Worm (Caenorhabditis elegans) whole organism, young adult: ENCODE results near the gene H06H21.37.
A peak's percentile ranks its signal among the peaks of the same experiment; 100 is the strongest.

Experiments used
- B0336.3 ChIP-seq: fragments of 200-800 bp; sonication (Bioruptor generic); IDR thresholded peaks from 2 replicates; pipeline ENCODE4 v1.3.6; 2022; ENCODE audit warnings: missing genetic modification characterization, missing compliant biosample characterization
- C06A6.2 ChIP-seq: fragments of 200-800 bp; sonication (Bioruptor generic); conservative IDR thresholded peaks from 2 replicates; pipeline ENCODE4 v1.3.6; 2022; ENCODE audit warnings: missing genetic modification characterization, missing compliant biosample characterization
- C17E4.6 ChIP-seq: fragments of 200-800 bp; sonication (Bioruptor generic); IDR thresholded peaks from 2 replicates; pipeline ENCODE4 v1.3.6; 2022; ENCODE audit warnings: missing genetic modification reagents, missing genetic modification characterization, missing compliant biosample characterization
- F22D6.2 ChIP-seq: sonication (generic microtip); optimal IDR thresholded peaks from 2 replicates; lab custom pipeline; 2016; ENCODE audit warnings: mild to moderate bottlenecking, missing genetic modification characterization, missing compliant biosample characterization
- F23B12.7 ChIP-seq: sonication (generic microtip); optimal IDR thresholded peaks from 2 replicates; lab custom pipeline; 2017; ENCODE audit warnings: missing genetic modification characterization, mild to moderate bottlenecking, missing compliant biosample characterization, antibody characterized with exemption, moderate library complexity; ENCODE audit not compliant: insufficient read depth
- F39B2.1 ChIP-seq: fragments of 200-800 bp; sonication (Bioruptor generic); IDR thresholded peaks from 2 replicates; pipeline ENCODE4 v1.3.6; 2022; ENCODE audit warnings: missing genetic modification reagents, missing genetic modification characterization, missing compliant biosample characterization
- F49E8.2 ChIP-seq: sonication (generic microtip); optimal IDR thresholded peaks from 3 replicates; lab custom pipeline; 2017; ENCODE audit warnings: missing genetic modification characterization, mild to moderate bottlenecking, missing compliant biosample characterization, antibody characterized with exemption, moderate library complexity; ENCODE audit not compliant: insufficient read depth
- F55B11.4 ChIP-seq: sonication (generic microtip); optimal IDR thresholded peaks from 2 replicates; lab custom pipeline; 2016; ENCODE audit warnings: missing compliant biosample characterization, missing genetic modification characterization, borderline replicate concordance; ENCODE audit not compliant: insufficient read depth
- K11D2.4 ChIP-seq: fragments of 200-800 bp; sonication (Bioruptor generic); IDR thresholded peaks from 2 replicates; pipeline ENCODE4 v1.3.6; 2022; ENCODE audit warnings: missing genetic modification reagents, missing genetic modification characterization, missing compliant biosample characterization
- K12H6.12 ChIP-seq: fragments of 200-800 bp; sonication (Bioruptor generic); optimal IDR thresholded peaks from 2 replicates; lab custom pipeline; 2018; ENCODE audit warnings: mild to moderate bottlenecking, missing genetic modification characterization, missing compliant biosample characterization
- T07F8.4 ChIP-seq: sonication (generic microtip); optimal IDR thresholded peaks from 2 replicates; lab custom pipeline; 2016; ENCODE audit warnings: mild to moderate bottlenecking, missing genetic modification characterization, moderate library complexity, missing compliant biosample characterization
- Y53G8AR.9 ChIP-seq: fragments of 200-800 bp; sonication (Bioruptor generic); conservative IDR thresholded peaks from 2 replicates; pipeline ENCODE4 v1.3.6; 2022; ENCODE audit warnings: missing genetic modification reagents, missing genetic modification characterization, missing compliant biosample characterization
- Y67H2A.10 ChIP-seq: fragments of 200-800 bp; sonication (Bioruptor generic); conservative IDR thresholded peaks from 2 replicates; pipeline ENCODE4 v1.3.6; 2022; ENCODE audit warnings: missing genetic modification reagents, missing genetic modification characterization, missing compliant biosample characterization
- aptf-3 ChIP-seq: fragments of 200-800 bp; sonication (Bioruptor generic); IDR thresholded peaks from 2 replicates; pipeline ENCODE4 v1.3.6; 2022; ENCODE audit warnings: missing genetic modification characterization, missing compliant biosample characterization
- athp-1 ChIP-seq: sonication (generic microtip); optimal IDR thresholded peaks from 2 replicates; lab custom pipeline; 2017; ENCODE audit warnings: mild to moderate bottlenecking, missing genetic modification characterization, missing compliant biosample characterization
- attf-6 ChIP-seq: fragments of 200-800 bp; sonication (Bioruptor generic); IDR thresholded peaks from 2 replicates; pipeline ENCODE4 v1.3.6; 2022; ENCODE audit warnings: missing genetic modification reagents, missing genetic modification characterization, missing compliant biosample characterization
- ccch-3 ChIP-seq: fragments of 200-800 bp; sonication (Bioruptor generic); optimal IDR thresholded peaks from 2 replicates; lab custom pipeline; 2018; ENCODE audit warnings: mild to moderate bottlenecking, missing genetic modification characterization, missing compliant biosample characterization
- cebp-2 ChIP-seq: fragments of 200-800 bp; sonication (Bioruptor generic); IDR thresholded peaks from 2 replicates; pipeline ENCODE4 v1.3.6; 2022; ENCODE audit warnings: missing genetic modification characterization, missing compliant biosample characterization
- ceh-100 ChIP-seq: fragments of 200-800 bp; sonication (Bioruptor generic); IDR thresholded peaks from 2 replicates; pipeline ENCODE4 v1.3.6; 2022; ENCODE audit warnings: missing genetic modification reagents, missing genetic modification characterization, missing compliant biosample characterization
- ceh-58 ChIP-seq: fragments of 200-800 bp; sonication (Bioruptor generic); IDR thresholded peaks from 2 replicates; pipeline ENCODE4 v1.3.6; 2022; ENCODE audit warnings: missing genetic modification characterization, missing compliant biosample characterization
- ceh-79 ChIP-seq: sonication (generic microtip); optimal IDR thresholded peaks from 2 replicates; lab custom pipeline; 2017; ENCODE audit warnings: mild to moderate bottlenecking, missing genetic modification characterization, missing compliant biosample characterization
- dox-1 ChIP-seq: fragments of 200-800 bp; sonication (Bioruptor generic); IDR thresholded peaks from 2 replicates; pipeline ENCODE4 v1.3.6; 2022; ENCODE audit warnings: missing genetic modification reagents, missing genetic modification characterization, missing compliant biosample characterization
- egl-18 ChIP-seq: fragments of 200-800 bp; sonication (Bioruptor generic); IDR thresholded peaks from 2 replicates; pipeline ENCODE4 v1.3.6; 2022; ENCODE audit warnings: missing genetic modification reagents, missing genetic modification characterization, missing compliant biosample characterization
- egl-44 ChIP-seq: fragments of 200-800 bp; sonication (Bioruptor generic); IDR thresholded peaks from 2 replicates; pipeline ENCODE4 v1.3.6; 2022; ENCODE audit warnings: missing genetic modification reagents, missing genetic modification characterization, missing compliant biosample characterization
- ekl-4 ChIP-seq: fragments of 200-800 bp; sonication (Bioruptor generic); IDR thresholded peaks from 2 replicates; pipeline ENCODE4 v1.3.6; 2022; ENCODE audit warnings: missing genetic modification reagents, missing genetic modification characterization, missing compliant biosample characterization
- hrde-1 ChIP-seq: sonication (generic microtip); optimal IDR thresholded peaks from 2 replicates; lab custom pipeline; 2016; ENCODE audit warnings: missing genetic modification characterization, mild to moderate bottlenecking, missing compliant biosample characterization, moderate library complexity, missing genotype, missing genetic modification reagents, borderline replicate concordance
- hsf-1 ChIP-seq: fragments of 200-800 bp; sonication (Bioruptor generic); IDR thresholded peaks from 2 replicates; pipeline ENCODE4 v1.3.6; 2022; ENCODE audit warnings: missing genetic modification reagents, missing genetic modification characterization, missing compliant biosample characterization
- let-607 ChIP-seq, 2 experiments: fragments of 200-800 bp in 1 of 2; sonication (Bioruptor generic) in 1 of 2; sonication (generic microtip) in 1 of 2; optimal IDR thresholded peaks; 2 replicates each; lab custom pipeline; 2016 to 2018; ENCODE audit warnings: mild to moderate bottlenecking in 2 of 2, missing compliant biosample characterization in 2 of 2, missing genetic modification characterization in 2 of 2, moderate library complexity in 2 of 2, missing genotype in 1 of 2
- lsl-1 ChIP-seq: fragments of 200-800 bp; sonication (Bioruptor generic); optimal IDR thresholded peaks from 2 replicates; lab custom pipeline; 2018; ENCODE audit warnings: mild to moderate bottlenecking, missing genetic modification characterization, moderate library complexity, missing compliant biosample characterization
- madf-6 ChIP-seq: fragments of 200-800 bp; sonication (Bioruptor generic); IDR thresholded peaks from 2 replicates; pipeline ENCODE4 v1.3.6; 2022; ENCODE audit warnings: missing genetic modification reagents, missing genetic modification characterization, missing compliant biosample characterization
- madf-8 ChIP-seq: fragments of 200-800 bp; sonication (Bioruptor generic); conservative IDR thresholded peaks from 2 replicates; pipeline ENCODE4 v1.3.6; 2022; ENCODE audit warnings: missing genetic modification reagents, missing genetic modification characterization, missing compliant biosample characterization
- mel-28 ChIP-seq: sonication (generic microtip); optimal IDR thresholded peaks from 2 replicates; lab custom pipeline; 2016; ENCODE audit warnings: borderline replicate concordance, mild to moderate bottlenecking, missing genetic modification characterization, missing compliant biosample characterization
- mes-4 ChIP-seq: sonication (generic microtip); optimal IDR thresholded peaks from 2 replicates; lab custom pipeline; 2016; ENCODE audit warnings: missing genotype, missing genetic modification characterization, missing compliant biosample characterization
- nfya-1 ChIP-seq: sonication (generic microtip); optimal IDR thresholded peaks from 2 replicates; lab custom pipeline; 2017; ENCODE audit warnings: antibody characterized with exemption, missing compliant biosample characterization, missing genetic modification characterization, borderline replicate concordance; ENCODE audit not compliant: insufficient read depth
- nfyb-1 ChIP-seq: fragments of 200-800 bp; sonication (Bioruptor generic); IDR thresholded peaks from 2 replicates; pipeline ENCODE4 v1.3.6; 2022; ENCODE audit warnings: missing genetic modification reagents, missing genetic modification characterization, missing compliant biosample characterization
- nhr-179 ChIP-seq: sonication (generic microtip); optimal IDR thresholded peaks from 2 replicates; lab custom pipeline; 2016; ENCODE audit warnings: mild to moderate bottlenecking, missing genetic modification characterization, missing compliant biosample characterization
- nhr-90 ChIP-seq: sonication (generic microtip); optimal IDR thresholded peaks from 2 replicates; lab custom pipeline; 2016; ENCODE audit warnings: missing genotype, mild to moderate bottlenecking, missing genetic modification characterization, missing compliant biosample characterization
- rcor-1 ChIP-seq: fragments of 200-800 bp; sonication (Bioruptor generic); IDR thresholded peaks from 2 replicates; pipeline ENCODE4 v1.3.6; 2022; ENCODE audit warnings: missing genetic modification reagents, missing genetic modification characterization, missing compliant biosample characterization
- repo-1 ChIP-seq: sonication (generic microtip); optimal IDR thresholded peaks from 2 replicates; lab custom pipeline; 2017; ENCODE audit warnings: mild to moderate bottlenecking, missing genetic modification characterization, missing compliant biosample characterization
- sea-2 ChIP-seq: fragments of 200-800 bp; sonication (Bioruptor generic); IDR thresholded peaks from 2 replicates; pipeline ENCODE4 v1.3.6; 2022; ENCODE audit warnings: missing genetic modification characterization, missing compliant biosample characterization
- snpc-1.1 ChIP-seq: sonication (generic microtip); optimal IDR thresholded peaks from 2 replicates; lab custom pipeline; 2017; ENCODE audit warnings: missing genetic modification characterization, mild to moderate bottlenecking, missing compliant biosample characterization, antibody characterized with exemption, moderate library complexity, missing genotype, missing genetic modification reagents; ENCODE audit not compliant: insufficient read depth
- snpc-1.3 ChIP-seq: sonication (generic microtip); optimal IDR thresholded peaks from 2 replicates; lab custom pipeline; 2017; ENCODE audit warnings: missing genetic modification characterization, mild to moderate bottlenecking, missing compliant biosample characterization, antibody characterized with exemption, moderate library complexity, missing genotype, missing genetic modification reagents; ENCODE audit not compliant: insufficient read depth
- tbx-9 ChIP-seq: sonication (generic microtip); optimal IDR thresholded peaks from 2 replicates; lab custom pipeline; 2016; ENCODE audit warnings: borderline replicate concordance, missing genetic modification characterization, inconsistent platforms, missing compliant biosample characterization
- unc-62 ChIP-seq: fragments of 150-350 bp; optimal IDR thresholded peaks from 2 replicates; lab custom pipeline; 2014; ENCODE audit warnings: missing biosample characterization, missing genetic modification reagents, missing genetic modification characterization
- zim-3 ChIP-seq: sonication (generic microtip); optimal IDR thresholded peaks from 2 replicates; lab custom pipeline; 2017; ENCODE audit warnings: mild to moderate bottlenecking, missing genetic modification characterization, moderate library complexity, missing compliant biosample characterization
- ztf-22 ChIP-seq: fragments of 200-800 bp; sonication (Bioruptor generic); optimal IDR thresholded peaks from 2 replicates; lab custom pipeline; 2018; ENCODE audit warnings: mild to moderate bottlenecking, missing genetic modification characterization, moderate library complexity, missing compliant biosample characterization
- ztf-3 ChIP-seq: fragments of 200-800 bp; sonication (Bioruptor generic); optimal IDR thresholded peaks from 2 replicates; lab custom pipeline; 2018; ENCODE audit warnings: mild to moderate bottlenecking, missing genetic modification characterization, missing compliant biosample characterization

Gene H06H21.37

ce11 chrIV:4760378-4761084 lies 49.2 kb downstream of the H06H21.37 start, which contains the start of the genes memi-1 and cyp-31A3 (continued):
- TF ChIP-seq repo-1 (tag; lab: Kevin White, UChicago) (no peak), F49E8.2 (no peak), mes-4 (tag; lab: Kevin White, UChicago) (no peak), madf-8 (peak; percentile 87), attf-6 (GFP tag; lab: Robert Waterston, UW) (peak; percentile 44; the same call in 1 of the 2 replicates), let-607 (tag; optimal IDR thresholded peaks at IDR 0.05; lab: Kevin White, UChicago) (no peak), aptf-3 (GFP tag; lab: Robert Waterston, UW) (no peak), lsl-1 (GFP tag; lab: Kevin White, UChicago) (peak; percentile 94), nfya-1 (no peak), cebp-2 (GFP tag; lab: Robert Waterston, UW) (no peak), hsf-1 (GFP tag; lab: Robert Waterston, UW) (peak; percentile 99), nfyb-1 (no peak), snpc-1.1 (tag; lab: Kevin White, UChicago) (peak; percentile 46), Y67H2A.10 (no peak), dox-1 (no peak), B0336.3 (GFP tag; lab: Robert Waterston, UW) (no peak), ceh-58 (GFP tag; lab: Robert Waterston, UW) (no peak), nhr-90 (tag; lab: Kevin White, UChicago) (no peak), K11D2.4 (GFP tag; lab: Robert Waterston, UW) (no peak), hrde-1 (no peak), zim-3 (tag; lab: Kevin White, UChicago) (no peak), rcor-1 (no peak), F22D6.2 (no peak), mel-28 (tag; lab: Kevin White, UChicago) (no peak), tbx-9 (tag; lab: Kevin White, UChicago) (no peak), ztf-22 (GFP tag; lab: Kevin White, UChicago) (no peak), C06A6.2 (no peak), unc-62 (no peak), ztf-3 (GFP tag; lab: Kevin White, UChicago) (no peak), F39B2.1 (GFP tag; lab: Robert Waterston, UW) (no peak), C17E4.6 (no peak), nhr-179 (tag; lab: Kevin White, UChicago) (no peak), athp-1 (tag; lab: Kevin White, UChicago) (no peak), egl-44 (GFP tag; lab: Robert Waterston, UW) (no peak), ceh-100 (GFP tag; lab: Robert Waterston, UW) (no peak), F23B12.7 (tag; lab: Kevin White, UChicago) (no peak), egl-18 (no peak), ccch-3 (GFP tag; lab: Kevin White, UChicago) (no peak), K12H6.12 (tag; lab: Kevin White, UChicago) (no peak), ekl-4 (GFP tag; lab: Robert Waterston, UW) (peak; percentile 75), sea-2 (no peak), ceh-79 (tag; lab: Kevin White, UChicago) (no peak), Y53G8AR.9 (no peak; the same call in 1 of the 2 replicates), snpc-1.3 (peak; percentile 52), F55B11.4 (tag; lab: Kevin White, UChicago) (no peak), T07F8.4 (no peak), madf-6 (peak; percentile 96)
